Worm (Caenorhabditis elegans): ENCODE measurements around the gene ubc-23.
A peak's percentile ranks its signal among the peaks of the same experiment; 100 is the strongest.

The ubc-23 gene

ce11 chrX:8835405-8835804 is 8.7 kb upstream of the ubc-23 start, which contains the start of gene sec-15:
sec-15 (minus strand) TSS chrX:8835715.
- TF ChIP-seq sox-2 (GFP tag; IDR thresholded peaks at IDR 0.05), result no peak
- no peak for TF ChIP-seq pag-3 (tag; optimal IDR thresholded peaks at IDR 0.05; ENCODE audit: borderline replicate concordance)
- no peak for TF ChIP-seq ttx-3 (tag; optimal IDR thresholded peaks at IDR 0.05)
- TF ChIP-seq zip-5 (tag; optimal IDR thresholded peaks at IDR 0.05), result no peak
- no peak for TF ChIP-seq pros-1 (tag; optimal IDR thresholded peaks at IDR 0.05)
- no peak for TF ChIP-seq ceh-14 (tag; optimal IDR thresholded peaks at IDR 0.05)
- TF ChIP-seq lin-11 (tag; optimal IDR thresholded peaks at IDR 0.05), result no peak
- no peak for TF ChIP-seq hlh-30 (tag; optimal IDR thresholded peaks at IDR 0.05; ENCODE audit: insufficient read depth)
- no peak for TF ChIP-seq madf-2 (tag; optimal IDR thresholded peaks at IDR 0.05)
- no peak for TF ChIP-seq hlh-6 (tag; optimal IDR thresholded peaks at IDR 0.05)
- no peak for TF ChIP-seq hlh-13 (GFP tag; optimal IDR thresholded peaks at IDR 0.05)
- no peak for TF ChIP-seq odd-2 (tag; optimal IDR thresholded peaks at IDR 0.05)
- TF ChIP-seq ceh-45 (GFP tag; IDR thresholded peaks at IDR 0.05), result no peak

DNA sequence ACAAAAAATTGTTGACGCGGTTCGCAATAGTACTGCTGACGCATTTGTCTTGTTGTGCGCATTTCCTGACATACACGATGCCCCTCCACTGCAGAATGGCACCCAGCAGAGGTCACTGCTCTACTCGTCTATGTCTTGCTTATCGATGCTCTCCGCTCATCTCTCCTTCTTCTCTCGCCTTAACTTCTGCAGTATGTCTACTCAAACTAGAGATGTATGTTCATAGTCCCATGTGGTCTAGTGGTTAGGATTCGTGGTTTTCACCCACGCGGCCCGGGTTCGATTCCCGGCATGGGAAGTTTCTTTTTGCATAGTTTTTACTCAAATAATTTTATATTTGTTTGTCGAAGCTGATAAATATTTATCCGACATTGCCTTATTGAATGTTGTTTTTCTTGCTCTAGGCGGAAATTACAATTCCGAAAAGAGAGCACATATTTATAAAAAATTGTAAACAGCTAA is 8.2 kb upstream of the ubc-23 start, which contains the start of gene C28G1.2:
Gene C28G1.2, plus strand, starts transcription at position 130 of the 462 bp plus-strand sequence.
- TF ChIP-seq elt-2 (tag; optimal IDR thresholded peaks at IDR 0.05) (peak; percentile 96), ceh-30 (tag; optimal IDR thresholded peaks at IDR 0.05) (peak; percentile 88), syd-9 (tag; optimal IDR thresholded peaks at IDR 0.05) (peak; percentile 96), ceh-34 (tag; optimal IDR thresholded peaks at IDR 0.05) (peak; percentile 97), ceh-31 (tag; optimal IDR thresholded peaks at IDR 0.05) (peak; percentile 93), nhr-11 (tag; optimal IDR thresholded peaks at IDR 0.05) (no peak), T23F11.4 (GFP tag; optimal IDR thresholded peaks at IDR 0.05) (peak; percentile 96), ceh-18 (tag; optimal IDR thresholded peaks at IDR 0.05) (peak; percentile 94), pros-1 (tag; optimal IDR thresholded peaks at IDR 0.05) (peak; percentile 75), sox-4 (tag; optimal IDR thresholded peaks at IDR 0.05) (peak; percentile 94), eyg-1 (tag; optimal IDR thresholded peaks at IDR 0.05) (peak; percentile 95), K02D7.2 (tag; optimal IDR thresholded peaks at IDR 0.05) (peak; percentile 94), che-1 (tag; optimal IDR thresholded peaks at IDR 0.05) (peak; percentile 93), odd-2 (tag; optimal IDR thresholded peaks at IDR 0.05) (peak; percentile 71), lim-6 (tag; optimal IDR thresholded peaks at IDR 0.05) (peak; percentile 74), pqm-1 (tag; optimal IDR thresholded peaks at IDR 0.05) (peak; percentile 85), hlh-30 (tag; optimal IDR thresholded peaks at IDR 0.05; ENCODE audit: insufficient read depth) (peak; percentile 76), ceh-19 (GFP tag; optimal IDR thresholded peaks at IDR 0.05) (peak; percentile 95), pag-3 (tag; optimal IDR thresholded peaks at IDR 0.05; ENCODE audit: borderline replicate concordance) (peak; percentile 86), unc-55 (GFP tag; optimal IDR thresholded peaks at IDR 0.05) (peak; percentile 25), unc-86 (tag; optimal IDR thresholded peaks at IDR 0.05) (peak; percentile 94), fkh-10 (GFP tag; optimal IDR thresholded peaks at IDR 0.05) (peak; percentile 80), K09A11.1 (tag; optimal IDR thresholded peaks at IDR 0.05; ENCODE audit: insufficient read depth) (peak; percentile 87), hlh-13 (GFP tag; optimal IDR thresholded peaks at IDR 0.05) (peak; percentile 97), unc-3 (GFP tag; conservative IDR thresholded peaks at IDR 0.05) (peak; percentile 97), unc-3 (tag; optimal IDR thresholded peaks at IDR 0.05) (peak; percentile 94), Y22D7AL.16 (tag; optimal IDR thresholded peaks at IDR 0.05) (peak; percentile 96), tbx-7 (tag; optimal IDR thresholded peaks at IDR 0.05) (peak; percentile 77), pha-2 (tag; optimal IDR thresholded peaks at IDR 0.05) (peak; percentile 94), sdc-2 (tag; optimal IDR thresholded peaks at IDR 0.05) (peak; percentile 93), hlh-8 (tag; optimal IDR thresholded peaks at IDR 0.05) (peak; percentile 87), tbx-2 (tag; optimal IDR thresholded peaks at IDR 0.05) (peak; percentile 95), dve-1 (tag; optimal IDR thresholded peaks at IDR 0.05) (peak; percentile 89), ama-1 (optimal IDR thresholded peaks at IDR 0.05) (no peak), ceh-45 (GFP tag; IDR thresholded peaks at IDR 0.05) (peak; percentile 94), elt-4 (tag; optimal IDR thresholded peaks at IDR 0.05) (peak; percentile 90), sox-2 (GFP tag; IDR thresholded peaks at IDR 0.05) (peak; percentile 86), fkh-6 (tag; optimal IDR thresholded peaks at IDR 0.05) (peak; percentile 91), dmd-4 (tag; optimal IDR thresholded peaks at IDR 0.05; ENCODE audit: borderline replicate concordance) (peak; percentile 91), ztf-16 (tag; optimal IDR thresholded peaks at IDR 0.05) (peak; percentile 93), ets-4 (tag; optimal IDR thresholded peaks at IDR 0.05) (peak; percentile 52), C38D4.7 (GFP tag; optimal IDR thresholded peaks at IDR 0.05) (peak; percentile 92), mec-3 (tag; optimal IDR thresholded peaks at IDR 0.05; ENCODE audit: borderline replicate concordance) (peak; percentile 75), hlh-15 (tag; optimal IDR thresholded peaks at IDR 0.05) (peak; percentile 91), hlh-6 (tag; optimal IDR thresholded peaks at IDR 0.05) (peak; percentile 93)

All from whole organism, late embryonic.